Worm (Caenorhabditis elegans) whole organism, mixed stage, embryonic: ENCODE data around the gene skr-18.

Experiments
- cnd-1 ChIP-seq: fragments of 200-800 bp; sonication (Bioruptor generic); optimal IDR thresholded peaks from 2 replicates; lab custom pipeline; 2018; ENCODE audit warnings: mild to moderate bottlenecking, missing genetic modification characterization, missing compliant biosample characterization
- elt-1 ChIP-seq: sonication (generic microtip); optimal IDR thresholded peaks from 2 replicates; lab custom pipeline; 2017; ENCODE audit warnings: missing genetic modification characterization, mild to moderate bottlenecking, missing compliant biosample characterization, antibody characterized with exemption, moderate library complexity, borderline replicate concordance; ENCODE audit not compliant: insufficient read depth
- mab-5 ChIP-seq: fragments of 150-350 bp; optimal IDR thresholded peaks from 2 replicates; lab custom pipeline; 2014; ENCODE audit warnings: missing biosample characterization, missing genetic modification characterization
- mls-2 ChIP-seq: sonication (generic microtip); optimal IDR thresholded peaks from 2 replicates; lab custom pipeline; 2016; ENCODE audit warnings: mild to moderate bottlenecking, missing genetic modification characterization, moderate library complexity, missing compliant biosample characterization
- nhr-12 ChIP-seq: fragments of 150-350 bp; optimal IDR thresholded peaks from 2 replicates; lab custom pipeline; 2014; ENCODE audit warnings: missing biosample characterization, missing genetic modification characterization
- nhr-2 ChIP-seq: fragments of 150-350 bp; optimal IDR thresholded peaks from 2 replicates; lab custom pipeline; 2014; ENCODE audit warnings: missing biosample characterization, missing genetic modification characterization
- pha-4 ChIP-seq: fragments of 150-350 bp; optimal IDR thresholded peaks from 2 replicates; lab custom pipeline; 2018; ENCODE audit warnings: missing biosample characterization, missing genetic modification reagents, missing genetic modification characterization
- sem-2 ChIP-seq: fragments of 200-800 bp; sonication (Bioruptor generic); optimal IDR thresholded peaks from 2 replicates; lab custom pipeline; 2018; ENCODE audit warnings: mild to moderate bottlenecking, missing genetic modification characterization, missing compliant biosample characterization
- snpc-4 ChIP-seq: fragments of 150-350 bp; optimal IDR thresholded peaks from 2 replicates; lab custom pipeline; 2014; ENCODE audit warnings: missing biosample characterization, missing genetic modification characterization
- sptf-1 ChIP-seq: sonication (generic microtip); optimal IDR thresholded peaks from 2 replicates; lab custom pipeline; 2017; ENCODE audit warnings: mild to moderate bottlenecking, missing genetic modification characterization, moderate library complexity, missing compliant biosample characterization
- unc-39 ChIP-seq: fragments of 150-350 bp; optimal IDR thresholded peaks from 2 replicates; lab custom pipeline; 2014; ENCODE audit warnings: missing biosample characterization, missing genetic modification characterization
- zip-8 ChIP-seq: fragments of 150-350 bp; optimal IDR thresholded peaks from 2 replicates; lab custom pipeline; 2014; ENCODE audit warnings: missing biosample characterization, missing genetic modification characterization
- ztf-11 ChIP-seq: fragments of 150-350 bp; optimal IDR thresholded peaks from 2 replicates; lab custom pipeline; 2014; ENCODE audit warnings: missing biosample characterization, missing genetic modification characterization

- TF ChIP-seq mab-5 (no peak), pha-4 (tag; lab: Kevin White, UChicago) (no peak), sem-2 (GFP tag; lab: Kevin White, UChicago) (no peak), ztf-11 (tag; lab: Kevin White, UChicago) (no peak), cnd-1 (tag; lab: Kevin White, UChicago) (no peak), sptf-1 (tag; lab: Kevin White, UChicago) (peak; percentile 3), snpc-4 (tag; lab: Kevin White, UChicago) (no peak), zip-8 (tag; lab: Kevin White, UChicago) (no peak), elt-1 (tag; lab: Kevin White, UChicago) (no peak), mls-2 (tag; lab: Kevin White, UChicago) (no peak), unc-39 (tag; lab: Kevin White, UChicago) (no peak), nhr-2 (tag; lab: Kevin White, UChicago) (no peak), nhr-12 (tag; lab: Kevin White, UChicago) (no peak)
These were observed 22.3 kb downstream of the skr-18 start, which contains the start of gene mrpl-2 for ce11 chrIV:772931-773330.
